Fruit fly (Drosophila melanogaster) whole organism, prepupa: ENCODE results near the gene ru.

Source experiments
- CG10631 ChIP-seq: fragments of 200-800 bp; sonication (Bioruptor generic); optimal IDR thresholded peaks from 2 replicates; lab custom pipeline; 2016; ENCODE audit warnings: missing biosample characterization, missing genetic modification characterization
- CG11762 ChIP-seq: fragments of 200-800 bp; sonication (Bioruptor generic); optimal IDR thresholded peaks from 3 replicates; lab custom pipeline; 2016; ENCODE audit warnings: missing biosample characterization, missing genetic modification characterization; ENCODE audit not compliant: insufficient read depth
- CG11902 ChIP-seq: fragments of 200-800 bp; sonication (Bioruptor generic); optimal IDR thresholded peaks from 3 replicates; lab custom pipeline; 2016; ENCODE audit warnings: missing biosample characterization, missing genetic modification characterization
- CG15336 ChIP-seq: fragments of 200-800 bp; sonication (Bioruptor generic); IDR thresholded peaks from 2 replicates; pipeline ENCODE4 v1.3.6; 2022; ENCODE audit warnings: missing biosample characterization, missing genetic modification characterization
- CG1621 ChIP-seq: fragments of 200-800 bp; sonication (Bioruptor generic); optimal IDR thresholded peaks from 3 replicates; lab custom pipeline; 2018; ENCODE audit warnings: missing biosample characterization, mild to moderate bottlenecking, missing genetic modification characterization
- CG3032 ChIP-seq: fragments of 200-800 bp; optimal IDR thresholded peaks from 2 replicates; lab custom pipeline; 2019; ENCODE audit warnings: missing biosample characterization, mild to moderate bottlenecking, missing genetic modification characterization, moderate library complexity
- CG31627 ChIP-seq: fragments of 200-800 bp; sonication (Bioruptor generic); optimal IDR thresholded peaks from 3 replicates; lab custom pipeline; 2016; ENCODE audit warnings: missing biosample characterization, missing genetic modification characterization
- CG32006 ChIP-seq: fragments of 200-800 bp; sonication (Bioruptor generic); optimal IDR thresholded peaks from 3 replicates; lab custom pipeline; 2017; ENCODE audit warnings: missing biosample characterization, mild to moderate bottlenecking, missing genetic modification characterization
- CG34406 ChIP-seq: fragments of 200-800 bp; sonication (Bioruptor generic); optimal IDR thresholded peaks from 3 replicates; lab custom pipeline; 2016; ENCODE audit warnings: missing biosample characterization, missing genetic modification characterization
- CG4318 ChIP-seq: fragments of 200-800 bp; sonication (Bioruptor generic); optimal IDR thresholded peaks from 3 replicates; lab custom pipeline; 2017; ENCODE audit warnings: missing biosample characterization, mild to moderate bottlenecking, missing genetic modification characterization
- CG6163 ChIP-seq: fragments of 200-800 bp; sonication (Bioruptor generic); IDR thresholded peaks from 3 replicates; pipeline ENCODE4 v1.3.6; 2022; ENCODE audit warnings: missing biosample characterization, missing genetic modification characterization
- CG6276 ChIP-seq: fragments of 200-800 bp; sonication (Bioruptor generic); optimal IDR thresholded peaks from 2 replicates; lab custom pipeline; 2017; ENCODE audit warnings: missing biosample characterization, mild to moderate bottlenecking, missing genetic modification characterization
- CG6808 ChIP-seq: fragments of 200-800 bp; sonication (Bioruptor generic); optimal IDR thresholded peaks from 3 replicates; lab custom pipeline; 2017; ENCODE audit warnings: missing biosample characterization, missing genetic modification characterization, mild to moderate bottlenecking, moderate library complexity, missing genetic modification reagents
- CG7368 ChIP-seq: fragments of 200-800 bp; sonication (Bioruptor generic); optimal IDR thresholded peaks from 3 replicates; lab custom pipeline; 2016; ENCODE audit warnings: missing biosample characterization, missing genetic modification characterization
- CG8319 ChIP-seq: fragments of 200-800 bp; sonication (Bioruptor generic); optimal IDR thresholded peaks from 3 replicates; lab custom pipeline; 2016; ENCODE audit warnings: missing biosample characterization, missing genetic modification characterization
- CG8632 ChIP-seq: fragments of 200-800 bp; sonication (Bioruptor generic); optimal IDR thresholded peaks from 3 replicates; lab custom pipeline; 2016; ENCODE audit warnings: missing biosample characterization, missing genetic modification characterization
- Eip78C ChIP-seq: fragments of 200-800 bp; sonication (Bioruptor generic); peaks from one replicate; lab custom pipeline; 2016; ENCODE audit warnings: missing biosample characterization, missing genetic modification characterization
- Ets21C ChIP-seq: fragments of 200-800 bp; sonication (Bioruptor generic); optimal IDR thresholded peaks from 3 replicates; lab custom pipeline; 2016; ENCODE audit warnings: missing biosample characterization, missing genetic modification characterization
- Ets96B ChIP-seq: fragments of 200-800 bp; optimal IDR thresholded peaks from 2 replicates; lab custom pipeline; 2019; ENCODE audit warnings: missing biosample characterization, mild to moderate bottlenecking, missing genetic modification characterization, moderate library complexity
- Gug ChIP-seq: fragments of 200-800 bp; sonication (Bioruptor generic); IDR thresholded peaks from 2 replicates; pipeline ENCODE4 v1.3.6; 2022; ENCODE audit warnings: missing biosample characterization, missing genetic modification characterization
- Hr39 ChIP-seq: fragments of 200-800 bp; sonication (Bioruptor generic); optimal IDR thresholded peaks from 2 replicates; lab custom pipeline; 2016; ENCODE audit warnings: missing biosample characterization, missing genetic modification characterization
- Hr4 ChIP-seq: fragments of 200-800 bp; sonication (Bioruptor generic); optimal IDR thresholded peaks from 3 replicates; lab custom pipeline; 2016; ENCODE audit warnings: missing biosample characterization, missing genetic modification characterization
- Lpt ChIP-seq: fragments of 200-800 bp; sonication (Bioruptor generic); optimal IDR thresholded peaks from 3 replicates; lab custom pipeline; 2016; ENCODE audit warnings: missing biosample characterization, missing genetic modification characterization
- Met ChIP-seq: fragments of 200-800 bp; sonication (Bioruptor generic); optimal IDR thresholded peaks from 3 replicates; lab custom pipeline; 2016; ENCODE audit warnings: missing biosample characterization, missing genetic modification characterization
- Sox102F ChIP-seq: fragments of 200-800 bp; sonication (Bioruptor generic); optimal IDR thresholded peaks from 2 replicates; lab custom pipeline; 2016; ENCODE audit warnings: missing biosample characterization, mild to moderate bottlenecking, missing genetic modification characterization
- Sox15 ChIP-seq: fragments of 200-800 bp; sonication (Bioruptor generic); optimal IDR thresholded peaks from 3 replicates; lab custom pipeline; 2016; ENCODE audit warnings: missing biosample characterization, missing genetic modification characterization
- acj6 ChIP-seq: fragments of 200-800 bp; sonication (Bioruptor generic); optimal IDR thresholded peaks from 3 replicates; lab custom pipeline; 2016; ENCODE audit warnings: missing biosample characterization, missing genetic modification characterization
- cyc ChIP-seq: fragments of 200-800 bp; sonication (Bioruptor generic); optimal IDR thresholded peaks from 3 replicates; lab custom pipeline; 2016; ENCODE audit warnings: missing biosample characterization, missing genetic modification characterization
- eg ChIP-seq: fragments of 200-800 bp; sonication (Bioruptor generic); IDR thresholded peaks from 3 replicates; pipeline ENCODE4 v1.3.6; 2022; ENCODE audit warnings: missing biosample characterization, missing genetic modification characterization
- esn ChIP-seq: fragments of 200-800 bp; sonication (Bioruptor generic); optimal IDR thresholded peaks from 2 replicates; lab custom pipeline; 2016; ENCODE audit warnings: missing biosample characterization, mild to moderate bottlenecking, missing genetic modification characterization, moderate library complexity
- fd85E ChIP-seq: fragments of 200-800 bp; sonication (Bioruptor generic); optimal IDR thresholded peaks from 3 replicates; lab custom pipeline; 2016; ENCODE audit warnings: missing biosample characterization, missing genetic modification characterization
- fkh ChIP-seq: fragments of 200-800 bp; sonication (Bioruptor generic); optimal IDR thresholded peaks from 3 replicates; lab custom pipeline; 2017; ENCODE audit warnings: missing biosample characterization, mild to moderate bottlenecking, missing genetic modification characterization, moderate library complexity
- pdm3 ChIP-seq: fragments of 200-800 bp; sonication (Bioruptor generic); optimal IDR thresholded peaks from 3 replicates; lab custom pipeline; 2016; ENCODE audit warnings: missing biosample characterization, missing genetic modification characterization
- salr ChIP-seq, 2 experiments: fragments of 200-800 bp; sonication (Bioruptor generic); optimal IDR thresholded peaks; 3 replicates each; lab custom pipeline; 2016 to 2018; ENCODE audit warnings: missing biosample characterization in 2 of 2, missing genetic modification characterization in 2 of 2, mild to moderate bottlenecking in 1 of 2
- spab ChIP-seq: fragments of 200-800 bp; sonication (Bioruptor generic); optimal IDR thresholded peaks from 2 replicates; lab custom pipeline; 2017; ENCODE audit warnings: missing biosample characterization, mild to moderate bottlenecking, missing genetic modification characterization, missing genetic modification reagents
- ss ChIP-seq, 2 experiments: fragments of 200-800 bp; sonication (Bioruptor generic); optimal IDR thresholded peaks; 2 replicates in 1 of 2; 3 replicates in 1 of 2; lab custom pipeline; 2017 to 2018; ENCODE audit warnings: mild to moderate bottlenecking in 2 of 2, missing biosample characterization in 2 of 2, missing genetic modification characterization in 2 of 2, moderate library complexity in 1 of 2
- svp ChIP-seq: fragments of 200-800 bp; sonication (Bioruptor generic); peaks from one replicate; lab custom pipeline; 2016; ENCODE audit warnings: missing biosample characterization, missing genetic modification characterization
- topi ChIP-seq: fragments of 200-800 bp; sonication (Bioruptor generic); optimal IDR thresholded peaks from 3 replicates; lab custom pipeline; 2016; ENCODE audit warnings: missing biosample characterization, missing genetic modification characterization

The ru gene

DNA sequence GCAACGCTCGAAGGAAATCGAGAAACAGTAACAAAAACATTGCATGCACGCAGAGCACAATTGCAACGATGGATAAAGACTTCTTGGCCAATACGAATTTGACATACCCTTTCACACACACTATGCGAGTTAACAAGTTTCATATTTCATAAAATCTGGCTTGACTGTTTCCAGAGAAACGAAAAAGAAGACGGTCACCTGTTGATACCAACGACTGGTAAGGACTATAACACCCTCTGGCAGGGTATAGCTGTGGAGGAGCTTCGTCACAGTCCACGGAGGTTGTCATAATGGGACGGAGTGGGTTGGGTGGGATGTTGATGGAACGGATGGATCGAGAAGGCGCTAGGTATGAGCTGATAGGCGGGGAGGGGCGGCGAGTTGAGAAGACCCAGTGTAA is 22.2 kb upstream of the ru start (continued):
- TF ChIP-seq ss (GFP tag; optimal IDR thresholded peaks at IDR 0.05; lab: Kevin White, UChicago) (peak; percentile 83 to 84), CG6276 (GFP tag; lab: Kevin White, UChicago) (no peak), esn (GFP tag; lab: Kevin White, UChicago) (peak; percentile 69), fkh (GFP tag; lab: Kevin White, UChicago) (no peak), CG6808 (GFP tag; lab: Kevin White, UChicago) (peak; percentile 63), CG11902 (peak; percentile 66), CG15336 (peak; percentile 87), CG34406 (peak; percentile 70), pdm3 (GFP tag; lab: Kevin White, UChicago) (peak; percentile 85), Ets21C (GFP tag; lab: Kevin White, UChicago) (peak; percentile 54), topi (GFP tag; lab: Kevin White, UChicago) (peak; percentile 78), salr (GFP tag; optimal IDR thresholded peaks at IDR 0.05; lab: Kevin White, UChicago) (peak in 1 of 2 experiments; percentile 74), eg (peak; percentile 85), CG7368 (GFP tag; lab: Kevin White, UChicago) (peak; percentile 58), Gug (peak; percentile 73), Sox15 (GFP tag; lab: Kevin White, UChicago) (peak; percentile 71), svp (GFP tag; lab: Kevin White, UChicago) (peak; percentile 86), Hr39 (GFP tag; lab: Kevin White, UChicago) (peak; percentile 83), spab (peak; percentile 48), CG1621 (tag; lab: Kevin White, UChicago) (peak; percentile 80), acj6 (GFP tag; lab: Kevin White, UChicago) (peak; percentile 82), Hr4 (GFP tag; lab: Kevin White, UChicago) (peak; percentile 89), CG8319 (GFP tag; lab: Kevin White, UChicago) (peak; percentile 69)

DNA sequence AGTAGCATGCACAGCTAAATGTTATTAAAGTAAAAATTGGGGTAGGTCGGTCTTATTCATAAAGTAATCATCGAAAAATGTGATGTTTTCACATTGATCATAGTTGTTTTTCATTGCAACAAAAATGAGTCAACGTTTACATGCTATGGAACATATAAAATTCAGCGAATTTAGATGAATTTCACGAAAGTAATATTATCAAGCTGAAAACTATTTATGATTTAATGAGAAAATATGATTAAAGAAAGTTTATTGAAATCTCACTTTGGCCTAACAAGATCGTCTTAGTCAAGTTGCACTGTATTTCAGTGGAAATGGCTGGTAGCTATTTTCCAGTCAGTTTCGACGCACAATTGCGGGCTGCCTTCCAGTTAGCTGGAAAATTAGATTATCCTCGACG is 21.5 kb upstream of the ru start:
- peak; percentile 24 for TF ChIP-seq Met (GFP tag; lab: Kevin White, UChicago)
- peak; percentile 9 for TF ChIP-seq esn (GFP tag; lab: Kevin White, UChicago)
- no peak for TF ChIP-seq CG6276 (GFP tag; lab: Kevin White, UChicago)
- TF ChIP-seq Hr4 (GFP tag; lab: Kevin White, UChicago): peak; percentile 16
- no peak for TF ChIP-seq CG10631
- no peak for TF ChIP-seq salr (GFP tag; optimal IDR thresholded peaks at IDR 0.05; lab: Kevin White, UChicago)
- TF ChIP-seq fd85E (GFP tag; lab: Kevin White, UChicago): no peak
- no peak for TF ChIP-seq CG3032
- TF ChIP-seq CG11762 (GFP tag; lab: Kevin White, UChicago): no peak
- no peak for TF ChIP-seq cyc (GFP tag; lab: Kevin White, UChicago)
- peak; percentile 48 for TF ChIP-seq Eip78C (GFP tag; lab: Kevin White, UChicago)
- no peak for TF ChIP-seq pdm3 (GFP tag; lab: Kevin White, UChicago)
- TF ChIP-seq CG6163 (GFP tag; lab: Robert Waterston, UW): no peak
- TF ChIP-seq acj6 (GFP tag; lab: Kevin White, UChicago): peak; percentile 26
- TF ChIP-seq Sox102F: no peak
- peak; percentile 0 for TF ChIP-seq CG31627 (GFP tag; lab: Kevin White, UChicago)
- TF ChIP-seq Lpt (GFP tag; lab: Kevin White, UChicago): no peak
- no peak for TF ChIP-seq Ets96B (tag; lab: Kevin White, UChicago)
- TF ChIP-seq, all 60 proteins: peak for 6

DNA sequence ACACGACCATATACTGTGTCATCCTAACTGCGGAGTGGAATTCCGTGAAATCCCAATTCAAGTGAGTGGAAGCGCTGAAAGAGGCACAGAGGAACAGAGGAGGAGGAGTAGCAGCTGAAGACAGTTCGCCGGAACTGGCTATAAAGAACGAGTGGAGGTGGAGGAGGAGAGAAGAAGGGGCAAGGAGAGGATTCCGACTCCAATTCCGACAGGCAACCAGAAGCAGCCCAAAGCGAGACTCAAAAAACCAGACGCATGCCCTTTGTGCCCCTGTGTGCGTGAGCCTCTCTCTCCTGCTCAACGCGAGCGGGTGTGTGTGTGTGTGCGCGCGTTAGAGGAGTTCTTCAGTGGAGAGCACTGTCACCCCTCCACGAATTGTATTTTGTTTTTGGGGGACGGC is 21.0 kb upstream of the ru start:
- no peak for TF ChIP-seq Sox102F
- TF ChIP-seq CG1621 (tag; lab: Kevin White, UChicago): peak; percentile 64
- TF ChIP-seq esn (GFP tag; lab: Kevin White, UChicago): no peak
- TF ChIP-seq CG32006 (GFP tag; lab: Kevin White, UChicago): no peak
- TF ChIP-seq svp (GFP tag; lab: Kevin White, UChicago): peak; percentile 25
- no peak for TF ChIP-seq CG15336
- no peak for TF ChIP-seq fd85E (GFP tag; lab: Kevin White, UChicago)
- peak in 1 of 2 experiments; percentile 28 for TF ChIP-seq ss (GFP tag; optimal IDR thresholded peaks at IDR 0.05; lab: Kevin White, UChicago)
- no peak for TF ChIP-seq CG8632 (GFP tag; lab: Kevin White, UChicago)
- TF ChIP-seq CG6163 (GFP tag; lab: Robert Waterston, UW): 0 out of 3 replicates have a peak, but pooled peaks have one; percentile 17
- TF ChIP-seq topi (GFP tag; lab: Kevin White, UChicago): no peak
- TF ChIP-seq CG11762 (GFP tag; lab: Kevin White, UChicago): no peak
- TF ChIP-seq CG6276 (GFP tag; lab: Kevin White, UChicago): no peak
- no peak for TF ChIP-seq CG4318 (GFP tag; lab: Kevin White, UChicago)
